Fruit fly (Drosophila melanogaster) whole organism, adult: ENCODE data around the gene Calx.

Experiments used
- CG11617 ChIP-seq: fragments of 200-800 bp; sonication (Bioruptor generic); optimal IDR thresholded peaks from 2 replicates; lab custom pipeline; 2017; ENCODE audit warnings: mild to moderate bottlenecking, missing biosample characterization, missing genetic modification reagents, missing genetic modification characterization
- CG12768 ChIP-seq: fragments of 200-800 bp; sonication (Bioruptor generic); optimal IDR thresholded peaks from 2 replicates; lab custom pipeline; 2017; ENCODE audit warnings: missing biosample characterization, missing genetic modification characterization, mild to moderate bottlenecking, moderate library complexity, missing genetic modification reagents
- CG14711 ChIP-seq: fragments of 200-800 bp; sonication (Bioruptor generic); optimal IDR thresholded peaks from 2 replicates; lab custom pipeline; 2018; ENCODE audit warnings: missing biosample characterization, mild to moderate bottlenecking, missing genetic modification characterization, moderate library complexity
- CG1620 ChIP-seq: fragments of 200-800 bp; sonication (Bioruptor generic); optimal IDR thresholded peaks from 2 replicates; lab custom pipeline; 2016; ENCODE audit warnings: missing biosample characterization, missing genetic modification characterization
- CG33017 ChIP-seq: fragments of 200-800 bp; sonication (Bioruptor generic); optimal IDR thresholded peaks from 2 replicates; lab custom pipeline; 2018; ENCODE audit warnings: missing biosample characterization, mild to moderate bottlenecking, missing genetic modification characterization, moderate library complexity
- CG5204 ChIP-seq: fragments of 200-800 bp; sonication (Bioruptor generic); optimal IDR thresholded peaks from 2 replicates; lab custom pipeline; 2016; ENCODE audit warnings: missing biosample characterization, missing genetic modification characterization
- CG7045 ChIP-seq: fragments of 200-800 bp; sonication (Bioruptor generic); optimal IDR thresholded peaks from 2 replicates; lab custom pipeline; 2017; ENCODE audit warnings: missing biosample characterization, mild to moderate bottlenecking, missing genetic modification characterization
- CG7101 ChIP-seq: fragments of 200-800 bp; sonication (Bioruptor generic); optimal IDR thresholded peaks from 2 replicates; lab custom pipeline; 2018; ENCODE audit warnings: missing biosample characterization, mild to moderate bottlenecking, missing genetic modification characterization, moderate library complexity
- Clk ChIP-seq: fragments of 200-800 bp; sonication (Bioruptor generic); optimal IDR thresholded peaks from 2 replicates; lab custom pipeline; 2017; ENCODE audit warnings: missing biosample characterization, missing genetic modification characterization
- Crg-1 ChIP-seq: fragments of 200-800 bp; sonication (Bioruptor generic); optimal IDR thresholded peaks from 2 replicates; lab custom pipeline; 2016; ENCODE audit warnings: missing biosample characterization, missing genetic modification characterization
- Hr96 ChIP-seq: fragments of 200-800 bp; sonication (Bioruptor generic); optimal IDR thresholded peaks from 2 replicates; lab custom pipeline; 2016; ENCODE audit warnings: missing biosample characterization, missing genetic modification characterization
- Mnt ChIP-seq: fragments of 200-800 bp; sonication (Bioruptor generic); optimal IDR thresholded peaks from 2 replicates; lab custom pipeline; 2016; ENCODE audit warnings: missing biosample characterization, mild to moderate bottlenecking, missing genetic modification characterization
- bab1 ChIP-seq: fragments of 200-800 bp; sonication (Bioruptor generic); optimal IDR thresholded peaks from 3 replicates; lab custom pipeline; 2019; ENCODE audit warnings: missing biosample characterization, mild to moderate bottlenecking, missing genetic modification characterization, moderate library complexity
- cic ChIP-seq: fragments of 200-800 bp; sonication (Bioruptor generic); optimal IDR thresholded peaks from 2 replicates; lab custom pipeline; 2017; ENCODE audit warnings: missing biosample characterization, mild to moderate bottlenecking, missing genetic modification characterization, moderate library complexity
- cnc ChIP-seq, 2 experiments: fragments of >200 bp; optimal IDR thresholded peaks; 2 replicates each; lab custom pipeline; 2017
- kay ChIP-seq: fragments of 200-800 bp; sonication (Bioruptor generic); peaks from one replicate; lab custom pipeline; 2016; ENCODE audit warnings: missing biosample characterization, missing genetic modification characterization, borderline replicate concordance
- ovo ChIP-seq: fragments of 200-800 bp; sonication (Bioruptor generic); optimal IDR thresholded peaks from 2 replicates; lab custom pipeline; 2016; ENCODE audit warnings: missing biosample characterization, missing genetic modification characterization
- pad ChIP-seq: fragments of 200-800 bp; sonication (Bioruptor generic); optimal IDR thresholded peaks from 3 replicates; lab custom pipeline; 2017; ENCODE audit warnings: missing biosample characterization, missing genetic modification characterization, mild to moderate bottlenecking, moderate library complexity, missing genetic modification reagents
- tj ChIP-seq: fragments of 200-800 bp; sonication (Bioruptor generic); optimal IDR thresholded peaks from 3 replicates; lab custom pipeline; 2017; ENCODE audit warnings: missing biosample characterization, mild to moderate bottlenecking, missing genetic modification characterization, moderate library complexity
- toe ChIP-seq: fragments of 200-800 bp; sonication (Bioruptor generic); optimal IDR thresholded peaks from 2 replicates; lab custom pipeline; 2016; ENCODE audit warnings: missing biosample characterization, missing genetic modification characterization

The Calx gene

dm6 chr3R:20956875-20957874 lies 20.8 kb upstream of the Calx start:
- peak; percentile 77 for TF ChIP-seq ovo (GFP tag; lab: Kevin White, UChicago)
- TF ChIP-seq CG12768 (GFP tag; lab: Kevin White, UChicago), result peak; percentile 94
- peak; percentile 89 for TF ChIP-seq bab1 (GFP tag; lab: Kevin White, UChicago)
- peak; percentile 88 for TF ChIP-seq CG1620 (GFP tag; lab: Kevin White, UChicago)
- TF ChIP-seq tj (GFP tag; lab: Kevin White, UChicago), result peak; percentile 77
- peak; percentile 90 for TF ChIP-seq CG7101 (tag; lab: Kevin White, UChicago)
- peak; percentile 69 for TF ChIP-seq CG14711 (tag; lab: Kevin White, UChicago)
- TF ChIP-seq CG11617 (GFP tag; lab: Kevin White, UChicago), result peak; percentile 98
- peak; percentile 71 for TF ChIP-seq Mnt (GFP tag; lab: Kevin White, UChicago)
- TF ChIP-seq pad, result peak; percentile 86
- no peak for TF ChIP-seq CG5204 (GFP tag; lab: Kevin White, UChicago)
- TF ChIP-seq cic, result peak; percentile 46
- TF ChIP-seq cnc (optimal IDR thresholded peaks at IDR 0.05; lab: Kevin White, UChicago), result no peak
- TF ChIP-seq CG33017 (tag; lab: Kevin White, UChicago), result peak; percentile 86
- peak; percentile 71 for TF ChIP-seq Crg-1 (GFP tag; lab: Kevin White, UChicago)
- TF ChIP-seq Hr96 (GFP tag; lab: Kevin White, UChicago), result peak; percentile 82
- TF ChIP-seq CG7045, result peak; percentile 95
- peak; percentile 97 for TF ChIP-seq kay (GFP tag; lab: Kevin White, UChicago)
- peak; percentile 92 for TF ChIP-seq toe
- TF ChIP-seq Clk (GFP tag; lab: Kevin White, UChicago), result peak; percentile 90

dm6 chr3R:20958599-20959150 lies 19.3 kb upstream of the Calx start:
- TF ChIP-seq toe (no peak), CG5204 (GFP tag; lab: Kevin White, UChicago) (no peak), Clk (GFP tag; lab: Kevin White, UChicago) (peak; percentile 13), Mnt (GFP tag; lab: Kevin White, UChicago) (peak; percentile 25), ovo (GFP tag; lab: Kevin White, UChicago) (peak; percentile 60), CG7045 (no peak), pad (peak; percentile 89)

- no peak for TF ChIP-seq CG5204 (GFP tag; lab: Kevin White, UChicago)
- TF ChIP-seq kay (GFP tag; lab: Kevin White, UChicago), result peak; percentile 22
- TF ChIP-seq cic, result peak; percentile 42
- no peak for TF ChIP-seq ovo (GFP tag; lab: Kevin White, UChicago)
- no peak for TF ChIP-seq pad
- TF ChIP-seq CG12768 (GFP tag; lab: Kevin White, UChicago), result peak; percentile 22
- no peak for TF ChIP-seq toe
- no peak for TF ChIP-seq CG7045
- no peak for TF ChIP-seq Mnt (GFP tag; lab: Kevin White, UChicago)
- TF ChIP-seq CG11617 (GFP tag; lab: Kevin White, UChicago), result no peak
- no peak for TF ChIP-seq bab1 (GFP tag; lab: Kevin White, UChicago)
- no peak for TF ChIP-seq Clk (GFP tag; lab: Kevin White, UChicago)
- no peak for TF ChIP-seq Hr96 (GFP tag; lab: Kevin White, UChicago)
- TF ChIP-seq tj (GFP tag; lab: Kevin White, UChicago), result peak; percentile 75
- TF ChIP-seq Crg-1 (GFP tag; lab: Kevin White, UChicago), result no peak
- TF ChIP-seq CG33017 (tag; lab: Kevin White, UChicago), result no peak
- TF ChIP-seq CG1620 (GFP tag; lab: Kevin White, UChicago), result no peak
- TF ChIP-seq cnc (optimal IDR thresholded peaks at IDR 0.05; lab: Kevin White, UChicago), result no peak
- TF ChIP-seq CG7101 (tag; lab: Kevin White, UChicago), result no peak
- TF ChIP-seq CG14711 (tag; lab: Kevin White, UChicago), result no peak
Measured at dm6 chr3R:20960881-20961518, 17.0 kb upstream of the Calx start.

dm6 chr3R:20961993-20962392 lies 16.0 kb upstream of the Calx start:
- no peak for TF ChIP-seq Crg-1 (GFP tag; lab: Kevin White, UChicago)
- TF ChIP-seq CG11617 (GFP tag; lab: Kevin White, UChicago), result no peak
- no peak for TF ChIP-seq ovo (GFP tag; lab: Kevin White, UChicago)
- no peak for TF ChIP-seq cic
- TF ChIP-seq bab1 (GFP tag; lab: Kevin White, UChicago), result no peak
- no peak for TF ChIP-seq toe
- TF ChIP-seq CG1620 (GFP tag; lab: Kevin White, UChicago), result no peak
- no peak for TF ChIP-seq Hr96 (GFP tag; lab: Kevin White, UChicago)
- no peak for TF ChIP-seq Mnt (GFP tag; lab: Kevin White, UChicago)
- TF ChIP-seq CG7045, result no peak
- no peak for TF ChIP-seq CG12768 (GFP tag; lab: Kevin White, UChicago)
- no peak for TF ChIP-seq CG14711 (tag; lab: Kevin White, UChicago)
- no peak for TF ChIP-seq CG33017 (tag; lab: Kevin White, UChicago)
- no peak for TF ChIP-seq CG7101 (tag; lab: Kevin White, UChicago)
- TF ChIP-seq pad, result no peak
- no peak for TF ChIP-seq cnc (optimal IDR thresholded peaks at IDR 0.05; lab: Kevin White, UChicago)
- no peak for TF ChIP-seq kay (GFP tag; lab: Kevin White, UChicago)
- no peak for TF ChIP-seq tj (GFP tag; lab: Kevin White, UChicago)
- no peak for TF ChIP-seq Clk (GFP tag; lab: Kevin White, UChicago)
